Worm (Caenorhabditis elegans) whole organism, L2 larva: Measurements from ENCODE around the gene srv-7.

Source experiments
- ama-1 ChIP-seq: fragments of 150-350 bp; optimal IDR thresholded peaks from 2 replicates; lab custom pipeline; 2018; ENCODE audit warnings: inconsistent platforms
- ceh-82 ChIP-seq: fragments of 150-350 bp; optimal IDR thresholded peaks from 2 replicates; lab custom pipeline; 2014; ENCODE audit warnings: missing biosample characterization, missing genetic modification characterization
- elt-1 ChIP-seq: fragments of 150-350 bp; optimal IDR thresholded peaks from 2 replicates; lab custom pipeline; 2014; ENCODE audit warnings: missing biosample characterization, missing genetic modification characterization
- fos-1 ChIP-seq: fragments of 150-350 bp; optimal IDR thresholded peaks from 2 replicates; lab custom pipeline; 2014; ENCODE audit warnings: missing biosample characterization, missing genetic modification characterization
- nhr-129 ChIP-seq: fragments of 150-350 bp; optimal IDR thresholded peaks from 2 replicates; lab custom pipeline; 2014; ENCODE audit warnings: missing biosample characterization, missing genetic modification characterization
- nhr-21 ChIP-seq: fragments of 150-350 bp; optimal IDR thresholded peaks from 2 replicates; lab custom pipeline; 2014; ENCODE audit warnings: missing biosample characterization, missing genetic modification characterization
- nhr-23 ChIP-seq: fragments of 150-350 bp; optimal IDR thresholded peaks from 2 replicates; lab custom pipeline; 2014; ENCODE audit warnings: missing biosample characterization, missing genetic modification reagents, missing genetic modification characterization
- peb-1 ChIP-seq: fragments of 150-350 bp; optimal IDR thresholded peaks from 2 replicates; lab custom pipeline; 2014; ENCODE audit warnings: missing biosample characterization, missing genetic modification characterization
- skn-1 ChIP-seq: sonication (generic microtip); optimal IDR thresholded peaks from 2 replicates; lab custom pipeline; 2017; ENCODE audit warnings: missing biosample characterization, missing genetic modification characterization
- unc-39 ChIP-seq: fragments of 150-350 bp; optimal IDR thresholded peaks from 2 replicates; lab custom pipeline; 2014; ENCODE audit warnings: missing biosample characterization, missing genetic modification characterization

ce11 chrX:5628432-5628977, 19.3 kb downstream of the srv-7 start:
- no peak for TF ChIP-seq ceh-82 (tag; lab: Kevin White, UChicago)
- TF ChIP-seq nhr-23 (tag; lab: Kevin White, UChicago), result no peak
- no peak for TF ChIP-seq peb-1 (tag; lab: Kevin White, UChicago)
- TF ChIP-seq unc-39, result no peak
- TF ChIP-seq nhr-129 (tag; lab: Kevin White, UChicago), result no peak
- TF ChIP-seq fos-1 (tag; lab: Kevin White, UChicago), result no peak
- no peak for TF ChIP-seq elt-1 (tag; lab: Kevin White, UChicago)
- no peak for TF ChIP-seq ama-1
- no peak for TF ChIP-seq skn-1
- peak; percentile 85 for TF ChIP-seq nhr-21 (tag; lab: Kevin White, UChicago)
